Worm (Caenorhabditis elegans) whole organism, L4 larva: ENCODE results near the gene daf-41.

ENCODE experiments used
- T20F7.1 ChIP-seq: fragments of 200-800 bp; sonication (Bioruptor generic); optimal IDR thresholded peaks from 2 replicates; lab custom pipeline; 2018; ENCODE audit warnings: mild to moderate bottlenecking, missing genetic modification characterization, missing compliant biosample characterization
- Y105C5A.15 ChIP-seq: fragments of 200-800 bp; sonication (Bioruptor generic); IDR thresholded peaks from 2 replicates; pipeline ENCODE4 v1.3.6; 2022; ENCODE audit warnings: missing genetic modification characterization, missing compliant biosample characterization
- aly-2 ChIP-seq: sonication (generic microtip); optimal IDR thresholded peaks from 2 replicates; lab custom pipeline; 2018; ENCODE audit warnings: missing biosample characterization, missing genetic modification characterization
- ama-1 ChIP-seq: fragments of 150-350 bp; optimal IDR thresholded peaks from 2 replicates; lab custom pipeline; 2014; ENCODE audit warnings: inconsistent platforms, mixed read lengths
- ctbp-1 ChIP-seq: fragments of 200-800 bp; sonication (Bioruptor generic); IDR thresholded peaks from 2 replicates; pipeline ENCODE4 v1.3.6; 2022; ENCODE audit warnings: missing genetic modification reagents, missing genetic modification characterization, missing compliant biosample characterization
- daf-12 ChIP-seq: fragments of 150-350 bp; optimal IDR thresholded peaks from 2 replicates; lab custom pipeline; 2014; ENCODE audit warnings: missing biosample characterization, missing genetic modification reagents, missing genetic modification characterization
- daf-16 ChIP-seq, 3 experiments: sonication (generic microtip); optimal IDR thresholded peaks; 2 replicates each; lab custom pipeline; 2016 to 2017; ENCODE audit warnings: missing genetic modification characterization in 3 of 3, missing genetic modification reagents in 3 of 3, mild to moderate bottlenecking in 2 of 3, missing compliant biosample characterization in 2 of 3, missing biosample characterization in 1 of 3, moderate library complexity in 1 of 3
- dve-1 ChIP-seq: sonication (generic microtip); optimal IDR thresholded peaks from 2 replicates; lab custom pipeline; 2017; ENCODE audit warnings: antibody characterized with exemption, mild to moderate bottlenecking, missing genetic modification characterization, missing compliant biosample characterization; ENCODE audit not compliant: insufficient read depth
- hlh-11 ChIP-seq: fragments of 200-800 bp; sonication (Bioruptor generic); optimal IDR thresholded peaks from 2 replicates; lab custom pipeline; 2018; ENCODE audit warnings: mild to moderate bottlenecking, missing genetic modification characterization, missing compliant biosample characterization
- hlh-30 ChIP-seq: sonication (generic microtip); optimal IDR thresholded peaks from 2 replicates; lab custom pipeline; 2017; ENCODE audit warnings: antibody characterized with exemption, mild to moderate bottlenecking, missing genetic modification characterization, missing compliant biosample characterization; ENCODE audit not compliant: insufficient read depth
- lin-29 ChIP-seq: fragments of 200-800 bp; sonication (Bioruptor generic); IDR thresholded peaks from 2 replicates; pipeline ENCODE4 v1.3.6; 2022; ENCODE audit warnings: missing genetic modification reagents, missing genetic modification characterization, missing compliant biosample characterization
- madf-9 ChIP-seq: fragments of 200-800 bp; sonication (Bioruptor generic); conservative IDR thresholded peaks from 2 replicates; pipeline ENCODE4 v1.3.6; 2022; ENCODE audit warnings: missing genetic modification reagents, missing genetic modification characterization, missing compliant biosample characterization
- mdl-1 ChIP-seq, 2 experiments: fragments of 150-350 bp in 1 of 2; sonication (generic microtip) in 1 of 2; optimal IDR thresholded peaks; 2 replicates each; lab custom pipeline; 2014 to 2017; ENCODE audit warnings: missing biosample characterization in 2 of 2, missing genetic modification characterization in 2 of 2
- mdt-29 ChIP-seq: fragments of 200-800 bp; sonication (Bioruptor generic); IDR thresholded peaks from 2 replicates; pipeline ENCODE4 v1.3.6; 2022; ENCODE audit warnings: missing genetic modification reagents, missing genetic modification characterization, missing compliant biosample characterization
- mep-1 ChIP-seq: fragments of 150-350 bp; sonication (generic microtip); optimal IDR thresholded peaks from 3 replicates; lab custom pipeline; 2014; ENCODE audit warnings: missing biosample characterization, missing genetic modification characterization
- mxl-2 ChIP-seq: fragments of 200-800 bp; sonication (Bioruptor generic); conservative IDR thresholded peaks from 2 replicates; pipeline ENCODE4 v1.3.6; 2022; ENCODE audit warnings: missing genetic modification reagents, missing genetic modification characterization, missing compliant biosample characterization
- nhr-28 ChIP-seq: fragments of 150-350 bp; optimal IDR thresholded peaks from 2 replicates; lab custom pipeline; 2014; ENCODE audit warnings: missing biosample characterization, missing genetic modification characterization
- nhr-48 ChIP-seq: sonication (generic microtip); optimal IDR thresholded peaks from 2 replicates; lab custom pipeline; 2016; ENCODE audit warnings: mild to moderate bottlenecking, missing genetic modification characterization, missing compliant biosample characterization
- nhr-6 ChIP-seq: fragments of 150-350 bp; optimal IDR thresholded peaks from 2 replicates; lab custom pipeline; 2014; ENCODE audit warnings: missing biosample characterization, missing genetic modification characterization
- php-3 ChIP-seq: fragments of 200-800 bp; sonication (Bioruptor generic); IDR thresholded peaks from 2 replicates; pipeline ENCODE4 v1.3.6; 2022; ENCODE audit warnings: missing genetic modification reagents, missing genetic modification characterization, missing compliant biosample characterization
- pqm-1 ChIP-seq: sonication (generic microtip); optimal IDR thresholded peaks from 2 replicates; lab custom pipeline; 2017; ENCODE audit warnings: missing biosample characterization, missing genetic modification characterization
- rbr-2 ChIP-seq: sonication (generic microtip); optimal IDR thresholded peaks from 2 replicates; lab custom pipeline; 2016; ENCODE audit warnings: missing genotype, missing genetic modification characterization, missing compliant biosample characterization
- sdz-12 ChIP-seq: fragments of 200-800 bp; sonication (Bioruptor generic); optimal IDR thresholded peaks from 2 replicates; lab custom pipeline; 2018; ENCODE audit warnings: mild to moderate bottlenecking, missing genetic modification characterization, missing compliant biosample characterization
- snpc-4 ChIP-seq: fragments of 150-350 bp; optimal IDR thresholded peaks from 2 replicates; lab custom pipeline; 2014; ENCODE audit warnings: missing biosample characterization, missing genetic modification characterization
- tag-97 ChIP-seq: fragments of 200-800 bp; sonication (Bioruptor generic); IDR thresholded peaks from 2 replicates; pipeline ENCODE4 v1.3.6; 2022; ENCODE audit warnings: missing genetic modification characterization, missing compliant biosample characterization
- unc-39 ChIP-seq: sonication (generic microtip); optimal IDR thresholded peaks from 2 replicates; lab custom pipeline; 2017; ENCODE audit warnings: missing biosample characterization, missing genetic modification characterization
- unc-62 ChIP-seq, 3 experiments: fragments of 150-350 bp in 1 of 3; sonication (generic microtip); optimal IDR thresholded peaks in 2 of 3; peaks in 1 of 3; 1 replicate in 1 of 3; 2 replicates in 2 of 3; lab custom pipeline; 2014 to 2017; ENCODE audit warnings: missing biosample characterization in 3 of 3, missing genetic modification characterization in 3 of 3, missing genetic modification reagents in 3 of 3, missing genotype in 1 of 3
- zfp-3 ChIP-seq: fragments of 200-800 bp; sonication (Bioruptor generic); conservative IDR thresholded peaks from 2 replicates; pipeline ENCODE4 v1.3.6; 2022; ENCODE audit warnings: missing genetic modification reagents, missing genetic modification characterization, missing compliant biosample characterization
- ztf-7 ChIP-seq: fragments of 150-350 bp; optimal IDR thresholded peaks from 2 replicates; lab custom pipeline; 2014; ENCODE audit warnings: missing biosample characterization, missing genetic modification characterization

Gene daf-41

ce11 chrIII:5267217-5267906 is 7.2 kb downstream of the daf-41 start, which contains the start of gene ZC395.5:
TSS of gene ZC395.5 (plus strand) at chrIII:5267848.
- TF ChIP-seq php-3 (GFP tag; lab: Robert Waterston, UW) (0 out of 2 replicates have a peak, but pooled peaks have one; percentile 44), T20F7.1 (GFP tag; lab: Kevin White, UChicago) (peak; percentile 10), mep-1 (tag; lab: Kevin White, UChicago) (no peak), pqm-1 (peak; percentile 54), snpc-4 (tag; lab: Kevin White, UChicago) (no peak), unc-62 (GFP tag; optimal IDR thresholded peaks at IDR 0.05 in 1 of 2; lab: Kevin White, UChicago) (peak in 1 of 2 experiments; percentile 86), unc-62 (tag; optimal IDR thresholded peaks at IDR 0.05; lab: Kevin White, UChicago) (no peak), hlh-11 (tag; lab: Kevin White, UChicago) (peak; percentile 23), dve-1 (tag; lab: Kevin White, UChicago) (peak; percentile 81), nhr-28 (peak; percentile 12), daf-16 (GFP tag; optimal IDR thresholded peaks at IDR 0.05; lab: Kevin White, UChicago) (no peak), daf-16 (tag; optimal IDR thresholded peaks at IDR 0.05; lab: Kevin White, UChicago) (peak; percentile 96), mdl-1 (tag; optimal IDR thresholded peaks at IDR 0.05; lab: Kevin White, UChicago) (peak in 1 of 2 experiments; percentile 27)

DNA sequence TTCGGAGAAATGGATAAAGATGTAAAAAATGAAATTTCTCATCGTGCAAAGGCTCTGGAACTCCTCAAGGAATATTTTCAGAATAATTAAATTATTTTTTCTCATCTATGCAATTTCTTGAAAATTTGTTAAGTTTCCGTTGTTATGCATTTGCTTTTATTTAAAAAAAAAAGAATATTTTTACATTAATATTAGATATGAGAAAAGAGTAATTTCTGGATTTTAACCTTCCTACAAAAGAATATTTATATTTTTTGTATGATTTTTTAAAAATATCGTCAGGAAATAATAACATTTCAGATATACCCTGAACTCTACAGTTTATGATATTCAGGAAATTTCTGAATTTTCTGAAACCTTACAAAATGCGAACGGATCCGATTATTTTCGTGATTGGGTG is 9.8 kb downstream of the daf-41 start, which contains the start of gene gro-1:
TSS of gene gro-1 (plus strand) at position 301 of the 400 bp plus-strand sequence.
- TF ChIP-seq ama-1 (lab: Kevin White, UChicago) (no peak), unc-62 (GFP tag; optimal IDR thresholded peaks at IDR 0.05 in 1 of 2; lab: Kevin White, UChicago) (peak in 1 of 2 experiments; percentile 17), unc-62 (tag; optimal IDR thresholded peaks at IDR 0.05; lab: Kevin White, UChicago) (no peak)

- no peak for TF ChIP-seq daf-12
- TF ChIP-seq nhr-48, result no peak
- TF ChIP-seq rbr-2 (tag; lab: Kevin White, UChicago), result no peak
- no peak for TF ChIP-seq hlh-30 (tag; lab: Kevin White, UChicago)
- TF ChIP-seq lin-29, result no peak
- TF ChIP-seq ctbp-1 (GFP tag; lab: Robert Waterston, UW), result no peak
- no peak for TF ChIP-seq Y105C5A.15 (GFP tag; lab: Robert Waterston, UW)
These were observed 11.1 kb downstream of the daf-41 start, which contains the start of the genes C34E10.9 and hap-1 for ce11 chrIII:5263299-5263993. TSS of gene C34E10.9 (minus strand) at chrIII:5263399. TSS of gene hap-1 (plus strand) at chrIII:5263943.

- TF ChIP-seq aly-2 (tag; lab: Kevin White, UChicago), result no peak
- TF ChIP-seq nhr-6 (tag; lab: Kevin White, UChicago), result no peak
- TF ChIP-seq ztf-7, result no peak
- TF ChIP-seq lin-29, result no peak
- no peak for TF ChIP-seq php-3 (GFP tag; lab: Robert Waterston, UW)
- TF ChIP-seq zfp-3, result no peak
These were observed 14.2 kb downstream of the daf-41 start, which contains the start of gene gop-3 for ce11 chrIII:5260394-5260793. TSS of gene gop-3 (plus strand) at chrIII:5260694.

- TF ChIP-seq unc-62 (GFP tag; optimal IDR thresholded peaks at IDR 0.05 in 1 of 2; lab: Kevin White, UChicago) (peak in 1 of 2 experiments; percentile 92), unc-62 (tag; optimal IDR thresholded peaks at IDR 0.05; lab: Kevin White, UChicago) (no peak), madf-9 (no peak), unc-39 (no peak), sdz-12 (GFP tag; lab: Kevin White, UChicago) (no peak), ama-1 (lab: Kevin White, UChicago) (peak; percentile 24), mep-1 (tag; lab: Kevin White, UChicago) (no peak), daf-16 (GFP tag; optimal IDR thresholded peaks at IDR 0.05; lab: Kevin White, UChicago) (no peak), daf-16 (tag; optimal IDR thresholded peaks at IDR 0.05; lab: Kevin White, UChicago) (no peak), mxl-2 (GFP tag; lab: Robert Waterston, UW) (no peak), tag-97 (GFP tag; lab: Robert Waterston, UW) (no peak), mdt-29 (GFP tag; lab: Robert Waterston, UW) (no peak)
These were observed 15.6 kb downstream of the daf-41 start, which contains the start of gene gop-2 for ce11 chrIII:5258918-5259317. TSS of gene gop-2 (plus strand) at chrIII:5259023.
